Worm (Caenorhabditis elegans): ENCODE data around the gene F49E8.7.

Gene F49E8.7

ce11 chrIV:7507305-7507704 lies 48.9 kb downstream of the F49E8.7 start (continued):
- peak in 1 of 2 experiments; percentile 96 for TF ChIP-seq unc-62 (GFP tag; optimal IDR thresholded peaks at IDR 0.05 in 1 of 2)
- TF ChIP-seq unc-62 (tag; optimal IDR thresholded peaks at IDR 0.05), result no peak
- TF ChIP-seq ceh-32 (tag; optimal IDR thresholded peaks at IDR 0.05; ENCODE audit: poor library complexity), result no peak
- no peak for TF ChIP-seq Y48G9A.11 (GFP tag; IDR thresholded peaks at IDR 0.05)

ce11 chrIV:7506711-7507110 lies 49.5 kb downstream of the F49E8.7 start:
- TF ChIP-seq jun-1 (tag; optimal IDR thresholded peaks at IDR 0.05) (no peak), lin-38 (GFP tag; IDR thresholded peaks at IDR 0.05) (0 out of 2 replicates have a peak, but pooled peaks have one; percentile 11), hif-1 (tag; optimal IDR thresholded peaks at IDR 0.05) (no peak), ceh-32 (tag; optimal IDR thresholded peaks at IDR 0.05; ENCODE audit: poor library complexity) (no peak), hmg-1.1 (GFP tag; IDR thresholded peaks at IDR 0.05) (no peak), dmd-9 (GFP tag; IDR thresholded peaks at IDR 0.05) (0 out of 2 replicates have a peak, but pooled peaks have one; percentile 36), set-16 (GFP tag; IDR thresholded peaks at IDR 0.05) (peak; percentile 36; the same call in 1 of the 2 replicates), D1046.2 (GFP tag; IDR thresholded peaks at IDR 0.05) (no peak)

ce11 chrIV:7505866-7506488 lies 50.2 kb downstream of the F49E8.7 start:
- TF ChIP-seq nhr-102 (tag; optimal IDR thresholded peaks at IDR 0.05) (no peak), daf-16 (GFP tag; optimal IDR thresholded peaks at IDR 0.05) (peak in 1 of 2 experiments; percentile 10), daf-16 (tag; optimal IDR thresholded peaks at IDR 0.05) (peak; percentile 52), nhr-237 (tag; optimal IDR thresholded peaks at IDR 0.05) (no peak), saeg-2 (GFP tag; IDR thresholded peaks at IDR 0.05) (no peak), dmd-6 (GFP tag; IDR thresholded peaks at IDR 0.05) (peak; percentile 40), ces-1 (GFP tag; optimal IDR thresholded peaks at IDR 0.05) (no peak), mes-2 (tag; optimal IDR thresholded peaks at IDR 0.05; ENCODE audit: poor library complexity, severe bottlenecking) (peak; percentile 27), hif-1 (tag; optimal IDR thresholded peaks at IDR 0.05) (no peak), aha-1 (tag) (peak; percentile 93), pqm-1 (tag; optimal IDR thresholded peaks at IDR 0.05) (no peak), arid-1 (GFP tag; conservative IDR thresholded peaks at IDR 0.05) (peak; percentile 50; the same call in 1 of the 2 replicates), snpc-4 (tag; optimal IDR thresholded peaks at IDR 0.05) (no peak), nhr-111 (GFP tag; optimal IDR thresholded peaks at IDR 0.05) (no peak), snpc-1.2 (GFP tag; IDR thresholded peaks at IDR 0.05) (peak; percentile 71), lin-39 (tag; optimal IDR thresholded peaks at IDR 0.05) (no peak), daf-8 (GFP tag; IDR thresholded peaks at IDR 0.05) (0 out of 2 replicates have a peak, but pooled peaks have one; percentile 41), mep-1 (tag; optimal IDR thresholded peaks at IDR 0.05) (peak; percentile 61), rbr-2 (tag; optimal IDR thresholded peaks at IDR 0.05) (no peak), sdz-12 (GFP tag; optimal IDR thresholded peaks at IDR 0.05) (no peak), ztf-11 (tag; optimal IDR thresholded peaks at IDR 0.05) (no peak), dmd-8 (GFP tag; IDR thresholded peaks at IDR 0.05) (no peak), daf-19 (GFP tag; conservative IDR thresholded peaks at IDR 0.05) (no peak), ceh-28 (tag; optimal IDR thresholded peaks at IDR 0.05) (no peak), mxl-3 (GFP tag; optimal IDR thresholded peaks at IDR 0.05) (no peak), set-16 (GFP tag; IDR thresholded peaks at IDR 0.05) (no peak), F10B5.3 (tag; optimal IDR thresholded peaks at IDR 0.05) (no peak), tra-1 (GFP tag; IDR thresholded peaks at IDR 0.05) (no peak), lin-15B (tag; optimal IDR thresholded peaks at IDR 0.05) (no peak), nhr-10 (tag; optimal IDR thresholded peaks at IDR 0.05) (peak; percentile 32), nhr-41 (GFP tag; IDR thresholded peaks at IDR 0.05) (no peak), Y48G9A.11 (GFP tag; IDR thresholded peaks at IDR 0.05) (peak; percentile 13; the same call in 1 of the 2 replicates), hlh-11 (tag; optimal IDR thresholded peaks at IDR 0.05) (peak; percentile 29), zag-1 (tag; optimal IDR thresholded peaks at IDR 0.05) (no peak), lin-38 (GFP tag; IDR thresholded peaks at IDR 0.05) (peak; percentile 53), ceh-20 (GFP tag; IDR thresholded peaks at IDR 0.05) (no peak), hlh-30 (tag; optimal IDR thresholded peaks at IDR 0.05; ENCODE audit: insufficient read depth) (no peak), ztf-7 (tag; optimal IDR thresholded peaks at IDR 0.05) (no peak), Y105C5A.15 (GFP tag; IDR thresholded peaks at IDR 0.05) (no peak), fos-1 (tag; optimal IDR thresholded peaks at IDR 0.05) (no peak)

Data from whole organism, L4 larva.